Fruit fly (Drosophila melanogaster) whole organism, embryonic: ENCODE results near the gene CG45002.

Source experiments
- Atf3 ChIP-seq: fragments of 200-800 bp; sonication (Bioruptor generic); optimal IDR thresholded peaks from 3 replicates; lab custom pipeline; 2016; ENCODE audit warnings: missing biosample characterization, missing genetic modification characterization
- CG10959 ChIP-seq: fragments of 200-800 bp; sonication (Bioruptor generic); IDR thresholded peaks from 2 replicates; pipeline ENCODE4 v1.3.6; 2022; ENCODE audit warnings: missing biosample characterization, missing genetic modification characterization
- CG11504 ChIP-seq: fragments of 200-800 bp; sonication (Bioruptor generic); optimal IDR thresholded peaks from 3 replicates; lab custom pipeline; 2019; ENCODE audit warnings: missing biosample characterization, mild to moderate bottlenecking, missing genetic modification characterization, moderate library complexity
- CG11695 ChIP-seq: fragments of 200-800 bp; sonication (Bioruptor generic); IDR thresholded peaks from 3 replicates; pipeline ENCODE4 v1.3.6; 2022; ENCODE audit warnings: missing biosample characterization, missing genetic modification characterization
- CG12155 ChIP-seq: fragments of 200-800 bp; sonication (Bioruptor generic); optimal IDR thresholded peaks from 3 replicates; lab custom pipeline; 2016; ENCODE audit warnings: missing biosample characterization, missing genetic modification characterization
- CG12299 ChIP-seq: fragments of 200-800 bp; sonication (Bioruptor generic); optimal IDR thresholded peaks from 2 replicates; lab custom pipeline; 2018; ENCODE audit warnings: missing biosample characterization, mild to moderate bottlenecking, missing genetic modification characterization
- CG12744 ChIP-seq: fragments of 200-800 bp; sonication (Bioruptor generic); optimal IDR thresholded peaks from 2 replicates; lab custom pipeline; 2016; ENCODE audit warnings: missing biosample characterization, missing genetic modification characterization
- CG13775 ChIP-seq: fragments of 200-800 bp; sonication (Bioruptor generic); optimal IDR thresholded peaks from 3 replicates; lab custom pipeline; 2017; ENCODE audit warnings: missing biosample characterization, mild to moderate bottlenecking, missing genetic modification characterization
- CG1603 ChIP-seq: fragments of 200-800 bp; sonication (Bioruptor generic); optimal IDR thresholded peaks from 2 replicates; lab custom pipeline; 2019; ENCODE audit warnings: missing biosample characterization, mild to moderate bottlenecking, missing genetic modification characterization, moderate library complexity
- CG16779 ChIP-seq: fragments of 200-800 bp; sonication (Bioruptor generic); IDR thresholded peaks from 2 replicates; pipeline ENCODE4 v1.3.6; 2022; ENCODE audit warnings: missing biosample characterization, missing genetic modification characterization
- CG17361 ChIP-seq: fragments of 200-800 bp; sonication (Bioruptor generic); IDR thresholded peaks from 3 replicates; pipeline ENCODE4 v1.3.6; 2022; ENCODE audit warnings: missing biosample characterization, missing genetic modification characterization
- CG17612 ChIP-seq: fragments of 200-800 bp; sonication (Bioruptor generic); IDR thresholded peaks from 2 replicates; pipeline ENCODE4 v1.3.6; 2022; ENCODE audit warnings: missing biosample characterization, missing genetic modification characterization
- CG18476 ChIP-seq: fragments of 200-800 bp; sonication (Bioruptor generic); optimal IDR thresholded peaks from 2 replicates; lab custom pipeline; 2016; ENCODE audit warnings: missing biosample characterization, mild to moderate bottlenecking, missing genetic modification characterization
- CG2129 ChIP-seq: fragments of 200-800 bp; sonication (Bioruptor generic); IDR thresholded peaks from 2 replicates; pipeline ENCODE4 v1.3.6; 2022; ENCODE audit warnings: missing biosample characterization, missing genetic modification characterization; ENCODE audit not compliant: partially characterized antibody
- CG30403 ChIP-seq: fragments of 200-800 bp; sonication (Bioruptor generic); optimal IDR thresholded peaks from 3 replicates; lab custom pipeline; 2016; ENCODE audit warnings: missing biosample characterization, missing genetic modification characterization
- CG3995 ChIP-seq: fragments of 200-800 bp; sonication (Bioruptor generic); optimal IDR thresholded peaks from 3 replicates; lab custom pipeline; 2016; ENCODE audit warnings: missing biosample characterization, missing genetic modification characterization
- CG4854 ChIP-seq: fragments of 200-800 bp; sonication (Bioruptor generic); optimal IDR thresholded peaks from 2 replicates; lab custom pipeline; 2016; ENCODE audit warnings: missing biosample characterization, missing genetic modification characterization, inconsistent platforms
- CG7357 ChIP-seq: fragments of 200-800 bp; sonication (Bioruptor generic); IDR thresholded peaks from 3 replicates; pipeline ENCODE4 v1.3.6; 2022; ENCODE audit warnings: missing biosample characterization, missing genetic modification characterization
- CG7928 ChIP-seq: fragments of 200-800 bp; sonication (Bioruptor generic); optimal IDR thresholded peaks from 2 replicates; lab custom pipeline; 2017; ENCODE audit warnings: missing biosample characterization, mild to moderate bottlenecking, missing genetic modification characterization
- CG8924 ChIP-seq: fragments of 200-800 bp; optimal IDR thresholded peaks from 3 replicates; lab custom pipeline; 2019; ENCODE audit warnings: missing biosample characterization, mild to moderate bottlenecking, missing genetic modification characterization, moderate library complexity
- CG9817 ChIP-seq: fragments of 200-800 bp; sonication (Bioruptor generic); optimal IDR thresholded peaks from 2 replicates; lab custom pipeline; 2018; ENCODE audit warnings: missing biosample characterization, mild to moderate bottlenecking, missing genetic modification characterization, moderate library complexity
- CkIIα-i1 ChIP-seq: fragments of 200-800 bp; sonication (Bioruptor generic); IDR thresholded peaks from 2 replicates; pipeline ENCODE4 v1.3.6; 2022; ENCODE audit warnings: missing biosample characterization, missing genetic modification characterization
- Eip74EF ChIP-seq, 2 experiments: fragments of 200-800 bp in 1 of 2; fragments of >200 bp in 1 of 2; sonication (Bioruptor generic) in 1 of 2; optimal IDR thresholded peaks; 2 replicates each; lab custom pipeline; 2017 to 2019; ENCODE audit warnings: missing biosample characterization in 2 of 2, missing genetic modification characterization in 2 of 2, mild to moderate bottlenecking in 1 of 2, moderate library complexity in 1 of 2
- Elba2 ChIP-seq: fragments of 200-800 bp; sonication (Bioruptor generic); optimal IDR thresholded peaks from 3 replicates; lab custom pipeline; 2016; ENCODE audit warnings: missing biosample characterization, missing genetic modification characterization
- Ets65A ChIP-seq: fragments of 200-800 bp; sonication (Bioruptor generic); peaks from one replicate; lab custom pipeline; 2016; ENCODE audit warnings: missing biosample characterization, missing genetic modification characterization
- Ets97D ChIP-seq: fragments of 200-800 bp; sonication (Bioruptor generic); optimal IDR thresholded peaks from 3 replicates; lab custom pipeline; 2016; ENCODE audit warnings: missing biosample characterization, missing genetic modification characterization
- Hey ChIP-seq: fragments of 200-800 bp; sonication (Bioruptor generic); optimal IDR thresholded peaks from 3 replicates; lab custom pipeline; 2018; ENCODE audit warnings: missing biosample characterization, mild to moderate bottlenecking, missing genetic modification characterization
- Hsf ChIP-seq: fragments of 200-800 bp; sonication (Bioruptor generic); optimal IDR thresholded peaks from 3 replicates; lab custom pipeline; 2016; ENCODE audit warnings: missing biosample characterization, missing genetic modification characterization
- Lpt ChIP-seq: fragments of >200 bp; optimal IDR thresholded peaks from 2 replicates; lab custom pipeline; 2018; ENCODE audit warnings: missing biosample characterization, missing genetic modification characterization
- Mrtf ChIP-seq: fragments of 200-800 bp; sonication (Bioruptor generic); IDR thresholded peaks from 3 replicates; pipeline ENCODE4 v1.3.6; 2022; ENCODE audit warnings: missing biosample characterization, missing genetic modification characterization
- NC2α ChIP-seq: fragments of 200-800 bp; sonication (Bioruptor generic); optimal IDR thresholded peaks from 2 replicates; lab custom pipeline; 2016; ENCODE audit warnings: missing biosample characterization, missing genetic modification characterization
- Neu2 ChIP-seq: fragments of 200-800 bp; sonication (Bioruptor generic); optimal IDR thresholded peaks from 3 replicates; lab custom pipeline; 2016; ENCODE audit warnings: missing biosample characterization, missing genetic modification characterization, borderline replicate concordance
- NfI ChIP-seq: fragments of 200-800 bp; sonication (Bioruptor generic); optimal IDR thresholded peaks from 3 replicates; lab custom pipeline; 2018; ENCODE audit warnings: missing biosample characterization, mild to moderate bottlenecking, missing genetic modification characterization, moderate library complexity
- Sox100B ChIP-seq: fragments of 200-800 bp; sonication (Bioruptor generic); optimal IDR thresholded peaks from 3 replicates; lab custom pipeline; 2018; ENCODE audit warnings: missing biosample characterization, mild to moderate bottlenecking, missing genetic modification characterization
- Sry-δ ChIP-seq: fragments of 200-800 bp; sonication (Bioruptor generic); optimal IDR thresholded peaks from 2 replicates; lab custom pipeline; 2016; ENCODE audit warnings: missing biosample characterization, missing genetic modification characterization
- Ssrp ChIP-seq: fragments of 200-800 bp; sonication (Bioruptor generic); optimal IDR thresholded peaks from 2 replicates; lab custom pipeline; 2018; ENCODE audit warnings: missing biosample characterization, mild to moderate bottlenecking, missing genetic modification characterization, moderate library complexity
- bigmax ChIP-seq: fragments of 200-800 bp; sonication (Bioruptor generic); optimal IDR thresholded peaks from 2 replicates; lab custom pipeline; 2018; ENCODE audit warnings: missing biosample characterization, mild to moderate bottlenecking, missing genetic modification characterization
- bsh ChIP-seq, 2 experiments: fragments of 200-800 bp; sonication (Bioruptor generic); optimal IDR thresholded peaks; 2 replicates each; lab custom pipeline; 2017 to 2018; ENCODE audit warnings: mild to moderate bottlenecking in 2 of 2, missing biosample characterization in 2 of 2, missing genetic modification characterization in 2 of 2, moderate library complexity in 1 of 2
- crol ChIP-seq: fragments of 200-800 bp; sonication (Bioruptor generic); IDR thresholded peaks from 2 replicates; pipeline ENCODE4 v1.3.6; 2022; ENCODE audit warnings: missing biosample characterization, missing genetic modification characterization
- dpn ChIP-seq, 2 experiments: fragments of 200-800 bp; sonication (Bioruptor generic); optimal IDR thresholded peaks; 3 replicates each; lab custom pipeline; 2016; ENCODE audit warnings: missing biosample characterization in 2 of 2, missing genetic modification characterization in 2 of 2
- exex ChIP-seq: fragments of 200-800 bp; sonication (Bioruptor generic); optimal IDR thresholded peaks from 4 replicates; lab custom pipeline; 2018; ENCODE audit warnings: missing biosample characterization, mild to moderate bottlenecking, missing genetic modification characterization, moderate library complexity
- grn ChIP-seq: fragments of 200-800 bp; sonication (Bioruptor generic); optimal IDR thresholded peaks from 3 replicates; lab custom pipeline; 2017; ENCODE audit warnings: missing biosample characterization, missing genetic modification characterization
- ind ChIP-seq: fragments of 200-800 bp; sonication (Bioruptor generic); optimal IDR thresholded peaks from 3 replicates; lab custom pipeline; 2016; ENCODE audit warnings: missing biosample characterization, missing genetic modification characterization
- nerfin-1 ChIP-seq: fragments of 200-800 bp; sonication (Bioruptor generic); optimal IDR thresholded peaks from 3 replicates; lab custom pipeline; 2019; ENCODE audit warnings: missing biosample characterization, mild to moderate bottlenecking, missing genetic modification characterization, moderate library complexity
- pfk ChIP-seq: fragments of 200-800 bp; sonication (Bioruptor generic); optimal IDR thresholded peaks from 2 replicates; lab custom pipeline; 2018; ENCODE audit warnings: missing biosample characterization, mild to moderate bottlenecking, missing genetic modification characterization, moderate library complexity
- pho ChIP-seq: fragments of 200-800 bp; sonication (Bioruptor generic); optimal IDR thresholded peaks from 2 replicates; lab custom pipeline; 2016; ENCODE audit warnings: missing biosample characterization, missing genetic modification characterization
- psq ChIP-seq: fragments of 200-800 bp; sonication (Bioruptor generic); optimal IDR thresholded peaks from 2 replicates; lab custom pipeline; 2017; ENCODE audit warnings: missing biosample characterization, missing genetic modification characterization
- ranshi ChIP-seq: fragments of 200-800 bp; sonication (Bioruptor generic); IDR thresholded peaks from 2 replicates; pipeline ENCODE4 v1.3.6; 2022; ENCODE audit warnings: missing biosample characterization, missing genetic modification characterization
- salm ChIP-seq: fragments of 200-800 bp; sonication (Bioruptor generic); optimal IDR thresholded peaks from 2 replicates; lab custom pipeline; 2018; ENCODE audit warnings: missing biosample characterization, mild to moderate bottlenecking, missing genetic modification characterization
- sens-2 ChIP-seq: fragments of 200-800 bp; sonication (Bioruptor generic); IDR thresholded peaks from 2 replicates; pipeline ENCODE4 v1.3.6; 2022; ENCODE audit warnings: missing biosample characterization, missing genetic modification characterization
- vvl ChIP-seq: fragments of 200-800 bp; sonication (Bioruptor generic); IDR thresholded peaks from 2 replicates; pipeline ENCODE4 v1.3.6; 2022; ENCODE audit warnings: missing biosample characterization, missing genetic modification characterization
- zen2 ChIP-seq: fragments of 200-800 bp; sonication (Bioruptor generic); IDR thresholded peaks from 3 replicates; pipeline ENCODE4 v1.3.6; 2022; ENCODE audit warnings: missing biosample characterization, missing genetic modification characterization; ENCODE audit not compliant: partially characterized antibody

Gene CG45002

DNA sequence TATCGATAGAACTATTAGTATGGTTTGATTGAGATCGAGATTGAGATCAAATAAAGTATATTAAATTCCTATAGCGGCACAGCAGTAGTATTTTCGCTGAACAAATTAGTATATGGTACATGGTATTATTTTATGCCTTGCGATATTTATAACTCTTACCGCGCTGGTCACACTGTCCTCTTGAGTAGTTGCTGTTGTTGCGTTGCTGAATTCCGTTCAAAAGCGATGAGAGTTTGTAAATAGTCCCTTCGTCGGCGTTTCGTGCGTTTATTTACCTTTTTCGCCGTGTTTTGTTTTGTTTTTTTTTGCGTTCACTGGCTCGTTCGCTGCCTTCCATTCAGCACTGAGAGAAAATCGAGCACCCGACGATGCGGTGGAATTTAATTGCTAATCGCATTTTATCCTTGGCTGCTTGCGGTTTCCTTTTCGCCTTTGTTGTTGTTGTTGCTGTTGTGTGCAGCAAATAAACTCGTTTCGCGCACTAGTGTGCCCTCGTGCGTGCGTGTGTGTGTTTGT is 40.9 kb upstream of the CG45002 start, which contains the start of gene CG5004 (continued):
- no peak for TF ChIP-seq CkIIα-i1 (GFP tag; lab: Robert Waterston, UW)
- no peak for TF ChIP-seq psq (GFP tag; lab: Kevin White, UChicago)
- no peak for TF ChIP-seq Sox100B (GFP tag; lab: Kevin White, UChicago)
- peak; percentile 74 for TF ChIP-seq nerfin-1 (tag; lab: Kevin White, UChicago)
- TF ChIP-seq CG7357: no peak
- TF ChIP-seq Atf3 (GFP tag; lab: Kevin White, UChicago): no peak
- TF ChIP-seq Lpt: no peak
- TF ChIP-seq sens-2: no peak
- TF ChIP-seq CG12299 (tag; lab: Kevin White, UChicago): no peak
- TF ChIP-seq CG17612: no peak
- no peak for TF ChIP-seq dpn (GFP tag; optimal IDR thresholded peaks at IDR 0.05; lab: Kevin White, UChicago)
- TF ChIP-seq CG30403: no peak
- no peak for TF ChIP-seq crol (GFP tag; lab: Robert Waterston, UW)
- no peak for TF ChIP-seq Eip74EF (GFP tag; optimal IDR thresholded peaks at IDR 0.05; lab: Kevin White, UChicago)
- no peak for TF ChIP-seq pfk (GFP tag; lab: Kevin White, UChicago)
- TF ChIP-seq CG2129: no peak
- no peak for TF ChIP-seq CG18476 (GFP tag; lab: Kevin White, UChicago)
- no peak for TF ChIP-seq CG4854
- TF ChIP-seq grn: peak; percentile 76
- TF ChIP-seq NC2α (GFP tag; lab: Kevin White, UChicago): no peak
- no peak for TF ChIP-seq Ets97D
- no peak for TF ChIP-seq Neu2
- TF ChIP-seq salm: no peak
- TF ChIP-seq Mrtf: no peak
- TF ChIP-seq CG16779 (GFP tag; lab: Robert Waterston, UW): no peak
- no peak for TF ChIP-seq CG12155 (GFP tag; lab: Kevin White, UChicago)
- no peak for TF ChIP-seq pho (GFP tag; lab: Kevin White, UChicago)
- no peak for TF ChIP-seq CG11504
- no peak for TF ChIP-seq NfI (GFP tag; lab: Kevin White, UChicago)
- TF ChIP-seq CG12744: no peak
- TF ChIP-seq CG10959 (GFP tag; lab: Robert Waterston, UW): no peak
- TF ChIP-seq ranshi (GFP tag; lab: Robert Waterston, UW): no peak
- TF ChIP-seq bsh (GFP tag; optimal IDR thresholded peaks at IDR 0.05; lab: Kevin White, UChicago): no peak
- no peak for TF ChIP-seq zen2 (GFP tag; lab: Robert Waterston, UW)
- peak; percentile 48 for TF ChIP-seq CG1603
- TF ChIP-seq Sry-δ (GFP tag; lab: Kevin White, UChicago): peak; percentile 54
- no peak for TF ChIP-seq CG11695 (GFP tag; lab: Robert Waterston, UW)
- no peak for TF ChIP-seq Ssrp
- TF ChIP-seq exex (tag; lab: Kevin White, UChicago): no peak
- no peak for TF ChIP-seq Ets65A
- no peak for TF ChIP-seq CG7928 (GFP tag; lab: Kevin White, UChicago)
- no peak for TF ChIP-seq Hey (tag; lab: Kevin White, UChicago)
- no peak for TF ChIP-seq Hsf
- no peak for TF ChIP-seq CG13775 (GFP tag; lab: Kevin White, UChicago)
- no peak for TF ChIP-seq bigmax (GFP tag; lab: Kevin White, UChicago)
- TF ChIP-seq ind (GFP tag; lab: Kevin White, UChicago): no peak
- no peak for TF ChIP-seq CG17361 (GFP tag; lab: Robert Waterston, UW)
- TF ChIP-seq Elba2 (GFP tag; lab: Kevin White, UChicago): no peak
- no peak for TF ChIP-seq CG8924 (tag; lab: Kevin White, UChicago)
- TF ChIP-seq CG9817 (tag; lab: Kevin White, UChicago): no peak
- no peak for TF ChIP-seq CG3995 (GFP tag; lab: Kevin White, UChicago)
- peak; percentile 38; the same call in 1 of the 2 replicates for TF ChIP-seq vvl (GFP tag; lab: Robert Waterston, UW)
